Worm (Caenorhabditis elegans) whole organism, mixed stage, embryonic: ENCODE results near the gene F41F3.8.

Source experiments
- M03D4.4 ChIP-seq: sonication (generic microtip); optimal IDR thresholded peaks from 2 replicates; lab custom pipeline; 2017; ENCODE audit warnings: mild to moderate bottlenecking, missing genetic modification characterization, missing compliant biosample characterization
- bed-3 ChIP-seq: fragments of 200-800 bp; sonication (Bioruptor generic); optimal IDR thresholded peaks from 3 replicates; lab custom pipeline; 2018; ENCODE audit warnings: mild to moderate bottlenecking, missing genetic modification characterization, moderate library complexity, missing compliant biosample characterization
- blmp-1 ChIP-seq: fragments of 150-350 bp; optimal IDR thresholded peaks from 2 replicates; lab custom pipeline; 2014; ENCODE audit warnings: missing biosample characterization, missing genetic modification characterization
- ceh-39 ChIP-seq: fragments of 150-350 bp; optimal IDR thresholded peaks from 2 replicates; lab custom pipeline; 2014; ENCODE audit warnings: missing biosample characterization, missing genetic modification characterization
- ceh-43 ChIP-seq: fragments of 200-800 bp; sonication (Bioruptor generic); optimal IDR thresholded peaks from 2 replicates; lab custom pipeline; 2018; ENCODE audit warnings: mild to moderate bottlenecking, missing genetic modification characterization, moderate library complexity, missing compliant biosample characterization
- ceh-83 ChIP-seq: fragments of 200-800 bp; sonication (Bioruptor generic); optimal IDR thresholded peaks from 2 replicates; lab custom pipeline; 2018; ENCODE audit warnings: mild to moderate bottlenecking, missing genetic modification characterization, missing compliant biosample characterization
- ces-1 ChIP-seq: fragments of 150-350 bp; optimal IDR thresholded peaks from 2 replicates; lab custom pipeline; 2014; ENCODE audit warnings: missing biosample characterization, missing genetic modification reagents, missing genetic modification characterization
- cnd-1 ChIP-seq: fragments of 200-800 bp; sonication (Bioruptor generic); optimal IDR thresholded peaks from 2 replicates; lab custom pipeline; 2018; ENCODE audit warnings: mild to moderate bottlenecking, missing genetic modification characterization, missing compliant biosample characterization
- drap-1 ChIP-seq: fragments of 200-800 bp; sonication (Bioruptor generic); optimal IDR thresholded peaks from 3 replicates; lab custom pipeline; 2018; ENCODE audit warnings: mild to moderate bottlenecking, missing genetic modification characterization, missing compliant biosample characterization
- elt-1 ChIP-seq: sonication (generic microtip); optimal IDR thresholded peaks from 2 replicates; lab custom pipeline; 2017; ENCODE audit warnings: missing genetic modification characterization, mild to moderate bottlenecking, missing compliant biosample characterization, antibody characterized with exemption, moderate library complexity, borderline replicate concordance; ENCODE audit not compliant: insufficient read depth
- elt-3 ChIP-seq: fragments of 150-350 bp; optimal IDR thresholded peaks from 2 replicates; lab custom pipeline; 2014; ENCODE audit warnings: missing biosample characterization, missing genetic modification characterization
- flh-1 ChIP-seq: fragments of 200-800 bp; sonication (Bioruptor generic); optimal IDR thresholded peaks from 2 replicates; lab custom pipeline; 2018; ENCODE audit warnings: mild to moderate bottlenecking, missing genetic modification characterization, moderate library complexity, missing compliant biosample characterization
- ham-2 ChIP-seq: fragments of 200-800 bp; sonication (Bioruptor generic); optimal IDR thresholded peaks from 2 replicates; lab custom pipeline; 2018; ENCODE audit warnings: mild to moderate bottlenecking, missing genetic modification characterization, missing compliant biosample characterization
- hlh-1 ChIP-seq: fragments of 150-350 bp; optimal IDR thresholded peaks from 2 replicates; lab custom pipeline; 2014; ENCODE audit warnings: missing biosample characterization, missing genetic modification reagents, missing genetic modification characterization
- lin-13 ChIP-seq: fragments of 150-350 bp; optimal IDR thresholded peaks from 2 replicates; lab custom pipeline; 2014; ENCODE audit warnings: missing biosample characterization, missing genetic modification characterization
- lin-32 ChIP-seq: fragments of 200-800 bp; sonication (Bioruptor generic); optimal IDR thresholded peaks from 2 replicates; lab custom pipeline; 2018; ENCODE audit warnings: mild to moderate bottlenecking, missing genetic modification characterization, missing compliant biosample characterization
- lsy-2 ChIP-seq: fragments of 150-350 bp; optimal IDR thresholded peaks from 2 replicates; lab custom pipeline; 2014; ENCODE audit warnings: missing biosample characterization, missing genetic modification characterization
- mab-5 ChIP-seq: fragments of 150-350 bp; optimal IDR thresholded peaks from 2 replicates; lab custom pipeline; 2014; ENCODE audit warnings: missing biosample characterization, missing genetic modification characterization
- mep-1 ChIP-seq: fragments of 150-350 bp; optimal IDR thresholded peaks from 2 replicates; lab custom pipeline; 2017; ENCODE audit warnings: missing biosample characterization, missing genetic modification reagents, missing genetic modification characterization, inconsistent platforms
- mls-2 ChIP-seq: sonication (generic microtip); optimal IDR thresholded peaks from 2 replicates; lab custom pipeline; 2016; ENCODE audit warnings: mild to moderate bottlenecking, missing genetic modification characterization, moderate library complexity, missing compliant biosample characterization
- nhr-12 ChIP-seq: fragments of 150-350 bp; optimal IDR thresholded peaks from 2 replicates; lab custom pipeline; 2014; ENCODE audit warnings: missing biosample characterization, missing genetic modification characterization
- nhr-2 ChIP-seq: fragments of 150-350 bp; optimal IDR thresholded peaks from 2 replicates; lab custom pipeline; 2014; ENCODE audit warnings: missing biosample characterization, missing genetic modification characterization
- nhr-237 ChIP-seq: fragments of 150-350 bp; optimal IDR thresholded peaks from 2 replicates; lab custom pipeline; 2014; ENCODE audit warnings: missing biosample characterization, missing genetic modification characterization
- pha-4 ChIP-seq: fragments of 150-350 bp; optimal IDR thresholded peaks from 2 replicates; lab custom pipeline; 2018; ENCODE audit warnings: missing biosample characterization, missing genetic modification reagents, missing genetic modification characterization
- snpc-4 ChIP-seq: fragments of 150-350 bp; optimal IDR thresholded peaks from 2 replicates; lab custom pipeline; 2014; ENCODE audit warnings: missing biosample characterization, missing genetic modification characterization
- sptf-1 ChIP-seq: sonication (generic microtip); optimal IDR thresholded peaks from 2 replicates; lab custom pipeline; 2017; ENCODE audit warnings: mild to moderate bottlenecking, missing genetic modification characterization, moderate library complexity, missing compliant biosample characterization
- tbx-8 ChIP-seq: fragments of 200-800 bp; sonication (Bioruptor generic); optimal IDR thresholded peaks from 2 replicates; lab custom pipeline; 2018; ENCODE audit warnings: mild to moderate bottlenecking, missing genetic modification characterization, moderate library complexity, missing compliant biosample characterization
- unc-120 ChIP-seq: sonication (generic microtip); optimal IDR thresholded peaks from 2 replicates; lab custom pipeline; 2017; ENCODE audit warnings: missing genetic modification characterization, missing compliant biosample characterization; ENCODE audit not compliant: poor library complexity, severe bottlenecking
- unc-39 ChIP-seq: fragments of 150-350 bp; optimal IDR thresholded peaks from 2 replicates; lab custom pipeline; 2014; ENCODE audit warnings: missing biosample characterization, missing genetic modification characterization
- unc-62 ChIP-seq: fragments of 150-350 bp; optimal IDR thresholded peaks from 2 replicates; lab custom pipeline; 2014; ENCODE audit warnings: missing biosample characterization, missing genetic modification reagents, missing genetic modification characterization
- zip-8 ChIP-seq: fragments of 150-350 bp; optimal IDR thresholded peaks from 2 replicates; lab custom pipeline; 2014; ENCODE audit warnings: missing biosample characterization, missing genetic modification characterization
- ztf-11 ChIP-seq: fragments of 150-350 bp; optimal IDR thresholded peaks from 2 replicates; lab custom pipeline; 2014; ENCODE audit warnings: missing biosample characterization, missing genetic modification characterization

The F41F3.8 gene

DNA sequence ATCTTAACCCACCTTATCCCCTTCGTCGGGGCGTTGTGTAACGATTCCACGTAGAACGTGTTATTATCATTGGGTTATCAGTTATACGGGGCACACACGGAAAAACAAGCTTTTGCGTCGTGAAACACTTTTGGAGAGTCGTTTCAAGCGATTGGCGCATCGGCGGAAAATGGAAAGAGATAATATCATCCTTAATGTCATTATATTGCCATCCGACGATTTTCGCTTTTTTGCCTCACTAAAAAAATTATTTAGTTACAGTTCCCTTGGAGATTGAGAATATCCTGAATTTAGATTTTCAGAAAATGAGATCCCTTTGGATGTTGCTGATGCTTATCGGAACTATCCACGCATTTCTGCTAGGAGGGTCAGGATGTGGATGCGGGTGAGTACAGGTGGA is at the start of gene F41F3.8:
F41F3.8 (plus strand) TSS at position 301 of the 400 bp plus-strand sequence.
- no peak for TF ChIP-seq unc-62 (GFP tag; lab: Kevin White, UChicago)
- no peak for TF ChIP-seq lin-32 (GFP tag; lab: Kevin White, UChicago)
- no peak for TF ChIP-seq pha-4 (tag; lab: Kevin White, UChicago)
- TF ChIP-seq drap-1, result no peak
- no peak for TF ChIP-seq ces-1 (GFP tag; lab: Kevin White, UChicago)
- no peak for TF ChIP-seq lin-13 (tag; lab: Kevin White, UChicago)
- no peak for TF ChIP-seq nhr-237 (tag; lab: Kevin White, UChicago)
- no peak for TF ChIP-seq tbx-8 (GFP tag; lab: Kevin White, UChicago)
- no peak for TF ChIP-seq M03D4.4 (tag; lab: Kevin White, UChicago)
- TF ChIP-seq nhr-12 (tag; lab: Kevin White, UChicago), result no peak
- no peak for TF ChIP-seq elt-3 (tag; lab: Kevin White, UChicago)
- no peak for TF ChIP-seq flh-1 (GFP tag; lab: Kevin White, UChicago)
- TF ChIP-seq zip-8, result no peak
- TF ChIP-seq ztf-11 (tag; lab: Kevin White, UChicago), result no peak
- no peak for TF ChIP-seq elt-1

DNA sequence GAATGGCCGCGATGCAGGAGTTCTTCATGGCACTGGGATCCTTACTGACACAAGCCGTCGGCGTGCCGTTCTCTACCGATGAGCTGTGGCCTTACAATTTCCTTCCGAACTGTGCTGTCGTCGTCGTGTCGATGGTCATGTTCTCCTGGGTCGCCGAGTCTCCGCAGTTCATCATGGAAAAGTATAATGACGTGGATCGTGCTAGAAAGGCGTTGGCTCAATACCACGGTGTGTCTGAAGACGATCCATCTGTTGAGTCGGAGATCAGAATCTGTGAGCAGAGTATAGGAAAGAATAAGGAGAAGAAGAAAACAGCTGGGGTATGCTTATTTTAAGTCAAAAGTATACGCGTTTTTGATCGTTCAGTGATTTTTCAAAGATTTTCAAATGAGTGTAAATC is 49.4 kb upstream of the F41F3.8 start:
- no peak for TF ChIP-seq sptf-1
- no peak for TF ChIP-seq mls-2 (tag; lab: Kevin White, UChicago)
- no peak for TF ChIP-seq lin-32 (GFP tag; lab: Kevin White, UChicago)
- no peak for TF ChIP-seq nhr-12 (tag; lab: Kevin White, UChicago)

DNA sequence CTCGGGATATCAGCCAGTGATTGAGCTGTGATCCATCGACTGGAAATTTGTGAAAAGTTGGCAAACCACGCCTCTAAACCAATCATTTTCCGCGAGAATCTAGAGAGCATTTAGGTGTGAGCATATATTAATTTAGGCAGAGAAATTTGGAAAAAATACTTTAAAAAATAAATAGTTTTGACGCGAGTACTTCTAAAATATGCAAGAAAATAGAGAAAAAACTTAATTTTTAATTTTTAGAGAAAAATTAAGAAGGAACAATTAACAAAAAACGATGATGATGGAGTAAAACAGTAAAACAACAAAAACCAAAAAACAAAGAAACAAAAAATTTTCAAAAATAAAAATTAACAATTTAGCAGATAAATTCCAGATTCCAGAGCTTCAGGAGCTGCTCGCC is 41.8 kb upstream of the F41F3.8 start, which contains the start of gene txt-6:
txt-6 (minus strand) TSS at position 101 of the 400 bp plus-strand sequence.
- TF ChIP-seq elt-3 (tag; lab: Kevin White, UChicago) (no peak), tbx-8 (GFP tag; lab: Kevin White, UChicago) (no peak), cnd-1 (tag; lab: Kevin White, UChicago) (no peak), hlh-1 (no peak), unc-62 (GFP tag; lab: Kevin White, UChicago) (no peak), snpc-4 (no peak), unc-120 (tag; lab: Kevin White, UChicago) (no peak), blmp-1 (tag; lab: Kevin White, UChicago) (no peak), mab-5 (tag; lab: Kevin White, UChicago) (no peak), elt-1 (no peak), pha-4 (tag; lab: Kevin White, UChicago) (no peak), unc-39 (tag; lab: Kevin White, UChicago) (no peak), nhr-237 (tag; lab: Kevin White, UChicago) (no peak), nhr-2 (tag; lab: Kevin White, UChicago) (no peak)
- TF ChIP-seq, all 35 proteins: peak for 0

DNA sequence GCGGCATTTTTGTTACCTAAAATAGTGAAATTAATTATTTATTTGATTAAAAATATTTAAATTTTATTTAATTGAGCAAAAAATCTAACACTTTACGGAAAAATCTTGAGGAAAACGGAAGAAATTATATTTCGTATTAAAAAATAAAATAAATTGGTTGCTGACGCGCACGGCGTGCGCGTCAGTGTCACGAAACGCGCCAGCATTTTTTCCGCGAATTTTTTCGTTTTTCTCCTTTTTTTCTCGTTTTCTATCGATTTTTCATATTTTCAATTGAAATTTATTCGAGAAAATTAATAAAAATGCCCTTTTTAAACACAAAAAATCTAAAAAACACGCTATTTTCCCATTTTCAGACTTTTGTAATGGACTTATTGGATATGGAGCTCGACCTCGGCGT is 32.8 kb upstream of the F41F3.8 start, which contains the start of the genes Y61A9LA.10 and F54D11.4:
Y61A9LA.10 (minus strand) TSS at position 16 of the 400 bp plus-strand sequence.
F54D11.4 (plus strand) TSS at position 350 of the 400 bp plus-strand sequence.
- TF ChIP-seq elt-1, result no peak
- TF ChIP-seq ham-2 (GFP tag; lab: Kevin White, UChicago), result no peak
- no peak for TF ChIP-seq ceh-83 (GFP tag; lab: Kevin White, UChicago)
- TF ChIP-seq M03D4.4 (tag; lab: Kevin White, UChicago), result peak; percentile 42
- peak; percentile 4 for TF ChIP-seq bed-3
- TF ChIP-seq lsy-2 (tag; lab: Kevin White, UChicago), result peak; percentile 20
- no peak for TF ChIP-seq blmp-1 (tag; lab: Kevin White, UChicago)
- peak; percentile 13 for TF ChIP-seq ceh-39 (tag; lab: Kevin White, UChicago)
- peak; percentile 75 for TF ChIP-seq mep-1 (tag; lab: Kevin White, UChicago)
- TF ChIP-seq ceh-43 (GFP tag; lab: Kevin White, UChicago), result peak; percentile 22
- TF ChIP-seq nhr-237 (tag; lab: Kevin White, UChicago), result peak; percentile 14
- TF ChIP-seq tbx-8 (GFP tag; lab: Kevin White, UChicago), result no peak
- TF ChIP-seq elt-3 (tag; lab: Kevin White, UChicago), result no peak
- peak; percentile 65 for TF ChIP-seq ces-1 (GFP tag; lab: Kevin White, UChicago)
- TF ChIP-seq sptf-1, result peak; percentile 64
